Worm (Caenorhabditis elegans) whole organism, L4 larva: ENCODE measurements around the gene ttr-43.
A peak's percentile ranks its signal among the peaks of the same experiment; 100 is the strongest.

ENCODE experiments used
- F44E2.7 ChIP-seq: fragments of 200-800 bp; sonication (Bioruptor generic); IDR thresholded peaks from 2 replicates; pipeline ENCODE4 v2.1.2; 2022; ENCODE audit warnings: missing genetic modification characterization, missing compliant biosample characterization
- ceh-82 ChIP-seq: sonication (generic microtip); optimal IDR thresholded peaks from 2 replicates; lab custom pipeline; 2017; ENCODE audit warnings: missing biosample characterization, missing genetic modification characterization
- ctbp-1 ChIP-seq: fragments of 200-800 bp; sonication (Bioruptor generic); IDR thresholded peaks from 2 replicates; pipeline ENCODE4 v1.3.6; 2022; ENCODE audit warnings: missing genetic modification reagents, missing genetic modification characterization, missing compliant biosample characterization
- dve-1 ChIP-seq: sonication (generic microtip); optimal IDR thresholded peaks from 2 replicates; lab custom pipeline; 2017; ENCODE audit warnings: antibody characterized with exemption, mild to moderate bottlenecking, missing genetic modification characterization, missing compliant biosample characterization; ENCODE audit not compliant: insufficient read depth
- egl-27 ChIP-seq: sonication (generic microtip); optimal IDR thresholded peaks from 3 replicates; lab custom pipeline; 2017; ENCODE audit warnings: missing biosample characterization, missing genetic modification reagents, missing genetic modification characterization
- lin-1 ChIP-seq: fragments of 200-800 bp; sonication (Bioruptor generic); IDR thresholded peaks from 2 replicates; pipeline ENCODE4 v1.3.6; 2022; ENCODE audit warnings: missing genetic modification reagents, missing genetic modification characterization, missing compliant biosample characterization
- mdl-1 ChIP-seq, 2 experiments: fragments of 150-350 bp in 1 of 2; sonication (generic microtip) in 1 of 2; optimal IDR thresholded peaks; 2 replicates each; lab custom pipeline; 2014 to 2017; ENCODE audit warnings: missing biosample characterization in 2 of 2, missing genetic modification characterization in 2 of 2
- mxl-2 ChIP-seq: fragments of 200-800 bp; sonication (Bioruptor generic); conservative IDR thresholded peaks from 2 replicates; pipeline ENCODE4 v1.3.6; 2022; ENCODE audit warnings: missing genetic modification reagents, missing genetic modification characterization, missing compliant biosample characterization
- nhr-76 ChIP-seq: fragments of 150-350 bp; optimal IDR thresholded peaks from 2 replicates; lab custom pipeline; 2014; ENCODE audit warnings: missing biosample characterization, missing genetic modification characterization
- unc-62 ChIP-seq, 3 experiments: fragments of 150-350 bp in 1 of 3; sonication (generic microtip); optimal IDR thresholded peaks in 2 of 3; peaks in 1 of 3; 1 replicate in 1 of 3; 2 replicates in 2 of 3; lab custom pipeline; 2014 to 2017; ENCODE audit warnings: missing biosample characterization in 3 of 3, missing genetic modification characterization in 3 of 3, missing genetic modification reagents in 3 of 3, missing genotype in 1 of 3
- ztf-11 ChIP-seq: fragments of 150-350 bp; optimal IDR thresholded peaks from 2 replicates; lab custom pipeline; 2014; ENCODE audit warnings: missing biosample characterization, missing genetic modification characterization

DNA sequence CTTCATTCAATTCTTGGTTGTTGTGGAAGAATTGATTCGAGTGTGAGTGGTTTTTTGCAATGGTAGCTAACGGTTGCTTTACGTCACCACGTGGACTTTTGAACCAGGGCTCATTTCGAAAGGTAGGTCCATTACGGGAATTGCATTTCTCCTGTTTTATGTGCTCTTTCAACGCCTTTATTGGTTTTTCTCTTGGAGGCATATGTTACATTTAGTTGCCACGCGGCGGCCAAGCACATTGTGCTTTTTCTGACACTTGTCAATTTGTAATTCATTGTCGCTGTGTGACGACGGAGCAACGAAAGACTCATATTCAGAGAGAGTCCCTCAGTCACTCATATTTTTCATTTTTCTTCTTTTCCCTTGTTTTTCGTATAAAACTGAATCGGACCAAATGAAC is 5.7 kb downstream of the ttr-43 start:
- TF ChIP-seq mxl-2 (GFP tag; lab: Robert Waterston, UW) (no peak), unc-62 (GFP tag; optimal IDR thresholded peaks at IDR 0.05 in 1 of 2; lab: Kevin White, UChicago) (peak in 1 of 2 experiments; percentile 94), unc-62 (tag; optimal IDR thresholded peaks at IDR 0.05; lab: Kevin White, UChicago) (no peak), dve-1 (tag; lab: Kevin White, UChicago) (no peak), lin-1 (no peak), mdl-1 (tag; optimal IDR thresholded peaks at IDR 0.05; lab: Kevin White, UChicago) (no peak), ztf-11 (tag; lab: Kevin White, UChicago) (no peak), egl-27 (tag; lab: Kevin White, UChicago) (no peak), ctbp-1 (GFP tag; lab: Robert Waterston, UW) (no peak), nhr-76 (tag; lab: Kevin White, UChicago) (no peak), ceh-82 (tag; lab: Kevin White, UChicago) (no peak), F44E2.7 (GFP tag; lab: Robert Waterston, UW) (no peak)
